Worm (Caenorhabditis elegans): ENCODE results near the gene msp-55.

Gene msp-55

DNA sequence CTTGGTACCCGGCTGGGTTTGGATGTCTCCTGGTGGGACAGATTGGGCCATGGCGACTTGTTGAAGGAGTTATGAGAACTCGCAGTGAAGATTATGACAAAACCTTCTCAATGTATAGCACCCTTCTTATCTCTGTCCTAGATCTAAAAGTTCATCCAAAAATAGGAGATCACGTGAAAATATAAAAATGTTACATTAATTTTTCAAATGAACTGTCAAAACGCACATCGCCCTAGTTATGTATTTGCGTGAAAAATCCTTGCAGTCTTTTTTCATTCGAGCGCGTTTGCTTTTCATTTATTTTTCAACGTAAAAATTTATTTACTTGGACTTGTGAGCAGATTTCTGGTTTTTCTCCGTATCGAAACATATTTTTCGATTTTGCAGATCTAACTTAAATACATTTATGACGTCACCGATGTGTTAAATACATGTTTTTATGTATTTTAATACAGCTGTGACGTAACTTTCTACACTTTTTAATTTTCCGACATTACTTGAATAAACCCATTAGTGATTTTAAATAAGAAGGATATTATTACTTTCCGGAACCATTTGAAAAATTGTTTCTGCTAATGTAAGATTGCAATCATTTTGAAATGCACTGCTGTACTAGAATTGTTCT is at the start of gene msp-55:
TSS of gene msp-55 (minus strand) at position 51 of the 625 bp plus-strand sequence.
- TF ChIP-seq lin-35 (GFP tag; optimal IDR thresholded peaks at IDR 0.05), result no peak
- TF ChIP-seq Y53F4B.3 (GFP tag; IDR thresholded peaks at IDR 0.05), result no peak
- TF ChIP-seq pbrm-1 (GFP tag; IDR thresholded peaks at IDR 0.05), result no peak
- no peak for TF ChIP-seq sdz-38 (tag; optimal IDR thresholded peaks at IDR 0.05)
- no peak for TF ChIP-seq repo-1 (tag; optimal IDR thresholded peaks at IDR 0.05)

DNA sequence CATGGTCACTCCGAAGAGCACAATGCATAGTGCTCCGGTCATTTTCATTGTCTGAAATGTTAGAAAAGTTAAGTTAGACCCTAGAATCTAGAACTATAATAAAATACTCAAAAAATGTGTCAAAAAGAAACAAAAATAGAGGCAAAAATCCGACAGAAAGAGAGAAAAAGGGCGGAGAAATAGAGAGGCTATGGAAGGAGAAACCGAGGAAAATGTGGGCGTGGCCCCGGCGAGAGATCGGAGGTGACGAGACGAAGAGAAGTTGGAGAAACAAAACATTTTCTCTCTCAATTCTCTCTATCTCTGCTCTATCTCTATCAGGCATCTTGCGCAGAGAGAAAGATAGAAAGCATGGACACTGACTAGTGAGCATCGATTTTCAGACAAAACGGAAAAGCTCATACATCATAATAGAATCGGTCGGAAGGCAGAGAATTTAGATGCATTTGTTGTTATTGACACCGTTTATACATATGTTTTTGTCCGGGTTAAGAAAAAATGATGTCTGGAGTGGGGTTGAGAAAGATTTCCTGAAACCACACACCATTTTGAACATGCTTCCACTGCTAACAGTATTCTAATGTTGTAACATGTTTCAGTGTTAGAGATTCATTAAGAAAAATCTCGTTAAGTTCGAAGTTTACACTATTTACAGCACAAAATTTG is 47.5 kb upstream of the msp-55 start, which contains the start of gene C02B10.3:
TSS of gene C02B10.3 (minus strand) at position 51 of the 666 bp plus-strand sequence.
- TF ChIP-seq F49E8.2 (tag; optimal IDR thresholded peaks at IDR 0.05; ENCODE audit: insufficient read depth) (no peak), hmg-1.2 (GFP tag; IDR thresholded peaks at IDR 0.05) (peak; percentile 7; the same call in 1 of the 2 replicates), lin-40 (tag; optimal IDR thresholded peaks at IDR 0.05) (no peak), K12H6.12 (tag; optimal IDR thresholded peaks at IDR 0.05) (peak; percentile 36), nfya-1 (tag; optimal IDR thresholded peaks at IDR 0.05; ENCODE audit: borderline replicate concordance, insufficient read depth) (no peak), sdz-38 (tag; optimal IDR thresholded peaks at IDR 0.05) (no peak), unc-62 (GFP tag; optimal IDR thresholded peaks at IDR 0.05) (no peak), F22D6.2 (tag; optimal IDR thresholded peaks at IDR 0.05) (no peak)

DNA sequence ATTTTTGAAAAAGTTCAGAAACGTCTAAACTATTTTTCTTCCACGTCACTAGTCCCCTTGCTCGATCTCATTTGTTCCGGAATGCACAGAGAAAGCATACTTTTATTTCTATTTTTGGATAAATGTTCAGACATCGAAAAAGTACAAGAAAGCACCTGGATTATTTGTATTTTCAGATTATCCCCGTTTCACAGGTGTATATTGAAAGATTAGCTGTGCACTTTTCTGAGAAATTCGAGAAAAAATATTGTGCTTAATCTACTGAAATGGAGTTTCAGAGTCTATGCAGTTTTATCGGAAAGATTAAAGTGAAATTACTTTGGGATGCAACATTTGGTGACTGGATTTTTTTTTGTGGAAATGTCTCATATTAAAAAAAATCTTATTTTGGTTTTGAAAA is 46.1 kb upstream of the msp-55 start:
- TF ChIP-seq let-607 (tag; optimal IDR thresholded peaks at IDR 0.05) (no peak), nhr-27 (tag; optimal IDR thresholded peaks at IDR 0.05) (no peak), repo-1 (tag; optimal IDR thresholded peaks at IDR 0.05) (no peak), tbx-9 (tag; optimal IDR thresholded peaks at IDR 0.05; ENCODE audit: borderline replicate concordance) (no peak), hlh-12 (tag; optimal IDR thresholded peaks at IDR 0.05) (no peak), nhr-179 (tag; optimal IDR thresholded peaks at IDR 0.05) (no peak), mel-28 (tag; optimal IDR thresholded peaks at IDR 0.05; ENCODE audit: borderline replicate concordance) (no peak), lsy-27 (tag; optimal IDR thresholded peaks at IDR 0.05; ENCODE audit: borderline replicate concordance, insufficient read depth) (no peak), rcor-1 (GFP tag; IDR thresholded peaks at IDR 0.05) (no peak), F57A8.1 (GFP tag; optimal IDR thresholded peaks at IDR 0.05) (no peak), ztf-26 (tag; optimal IDR thresholded peaks at IDR 0.05) (no peak), F39B2.1 (GFP tag; IDR thresholded peaks at IDR 0.05) (no peak), Y53F4B.3 (GFP tag; IDR thresholded peaks at IDR 0.05) (no peak), madf-10 (tag; optimal IDR thresholded peaks at IDR 0.05) (no peak), sptf-2 (GFP tag; optimal IDR thresholded peaks at IDR 0.05) (no peak), snpc-4 (GFP tag; optimal IDR thresholded peaks at IDR 0.05) (no peak), snpc-4 (tag; optimal IDR thresholded peaks at IDR 0.05) (no peak), mcd-1 (GFP tag; IDR thresholded peaks at IDR 0.05) (no peak), unc-62 (GFP tag; optimal IDR thresholded peaks at IDR 0.05) (no peak), C17E4.6 (GFP tag; IDR thresholded peaks at IDR 0.05) (no peak)

DNA sequence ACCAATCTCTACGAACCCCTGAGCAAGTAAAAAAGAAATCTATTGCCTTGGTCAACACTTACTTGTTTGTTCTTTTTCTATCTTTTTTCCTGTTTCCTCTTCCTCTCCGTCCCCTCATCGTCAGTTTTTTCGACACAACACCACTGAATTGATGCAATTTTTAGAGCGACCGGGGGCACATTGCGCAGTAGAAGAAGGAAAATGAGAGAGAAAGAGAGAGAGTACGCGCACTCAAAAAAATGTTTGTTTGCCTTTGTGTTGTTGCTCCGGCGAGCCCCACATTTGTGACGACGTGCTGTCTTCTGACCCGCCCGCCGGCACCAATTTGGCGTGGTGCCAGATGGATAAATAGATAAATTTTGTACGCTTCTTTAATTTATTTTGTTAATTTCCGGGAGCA is 44.3 kb upstream of the msp-55 start:
- TF ChIP-seq ceh-100 (GFP tag; IDR thresholded peaks at IDR 0.05) (no peak), F52B5.7 (tag; optimal IDR thresholded peaks at IDR 0.05) (no peak), Y53F4B.3 (GFP tag; IDR thresholded peaks at IDR 0.05) (no peak), ama-1 (optimal IDR thresholded peaks at IDR 0.05) (no peak), ama-1 (GFP tag; optimal IDR thresholded peaks at IDR 0.05) (no peak), efl-1 (GFP tag; optimal IDR thresholded peaks at IDR 0.05) (no peak), D2030.7 (GFP tag; IDR thresholded peaks at IDR 0.05) (no peak), lin-40 (tag; optimal IDR thresholded peaks at IDR 0.05) (no peak), ztf-22 (GFP tag; optimal IDR thresholded peaks at IDR 0.05) (no peak), K12H6.12 (tag; optimal IDR thresholded peaks at IDR 0.05) (peak; percentile 17), B0019.2 (GFP tag; conservative IDR thresholded peaks at IDR 0.05) (no peak), nfyb-1 (GFP tag; IDR thresholded peaks at IDR 0.05) (0 out of 2 replicates have a peak, but pooled peaks have one; percentile 21), rcor-1 (GFP tag; IDR thresholded peaks at IDR 0.05) (no peak)

All from whole organism, young adult.